Fruit fly (Drosophila melanogaster): ENCODE data around the gene FASN1.

FASN1 gene

dm6 chr2L:3105895-3106294 is 49.5 kb downstream of the FASN1 start (continued):
- TF ChIP-seq hkb (optimal IDR thresholded peaks at IDR 0.05) (no peak), hkb (GFP tag; IDR thresholded peaks at IDR 0.05) (peak; percentile 43; the same call in 1 of the 2 replicates), gro (GFP tag; optimal IDR thresholded peaks at IDR 0.05) (no peak), Blimp-1 (GFP tag; optimal IDR thresholded peaks at IDR 0.05) (peak; percentile 51), danr (GFP tag; IDR thresholded peaks at IDR 0.05) (no peak), E2f2 (GFP tag; IDR thresholded peaks at IDR 0.05) (no peak), gem (tag; optimal IDR thresholded peaks at IDR 0.05) (peak; percentile 11), CG4282 (GFP tag; optimal IDR thresholded peaks at IDR 0.05) (no peak), CG3847 (GFP tag; IDR thresholded peaks at IDR 0.05) (no peak), repo (GFP tag; optimal IDR thresholded peaks at IDR 0.05) (no peak), pum (GFP tag; optimal IDR thresholded peaks at IDR 0.05) (no peak), ranshi (GFP tag; IDR thresholded peaks at IDR 0.05) (peak; percentile 18; the same call in 1 of the 2 replicates), CG12071 (GFP tag; optimal IDR thresholded peaks at IDR 0.05) (no peak), CG15011 (GFP tag; optimal IDR thresholded peaks at IDR 0.05) (no peak), otp (GFP tag; IDR thresholded peaks at IDR 0.05) (0 out of 3 replicates have a peak, but pooled peaks have one; percentile 53), CG17912 (GFP tag; optimal IDR thresholded peaks at IDR 0.05) (no peak), Gug (GFP tag; IDR thresholded peaks at IDR 0.05) (peak; percentile 55; the same call in 3 of the 4 replicates), wor (GFP tag; IDR thresholded peaks at IDR 0.05) (0 out of 2 replicates have a peak, but pooled peaks have one; percentile 23), esg (GFP tag; conservative IDR thresholded peaks at IDR 0.05) (0 out of 2 replicates have a peak, but pooled peaks have one; percentile 13), CG7839 (tag; optimal IDR thresholded peaks at IDR 0.05) (peak; percentile 18), CG11093 (GFP tag; IDR thresholded peaks at IDR 0.05) (0 out of 3 replicates have a peak, but pooled peaks have one; percentile 63), HLHmδ (GFP tag; optimal IDR thresholded peaks at IDR 0.05) (no peak), CG13894 (tag; optimal IDR thresholded peaks at IDR 0.05) (no peak), jumu (GFP tag; optimal IDR thresholded peaks at IDR 0.05) (no peak), prd (optimal IDR thresholded peaks at IDR 0.05) (no peak), prd (GFP tag; IDR thresholded peaks at IDR 0.05) (peak; percentile 59; the same call in 1 of the 3 replicates), gfzf (GFP tag; optimal IDR thresholded peaks at IDR 0.05) (no peak), CG10366 (GFP tag; IDR thresholded peaks at IDR 0.05) (peak; percentile 46), Atf-2 (GFP tag; optimal IDR thresholded peaks at IDR 0.05) (no peak), ap (GFP tag; IDR thresholded peaks at IDR 0.05) (no peak), cato (GFP tag; optimal IDR thresholded peaks at IDR 0.05; ENCODE audit: borderline replicate concordance) (no peak), hth (optimal IDR thresholded peaks at IDR 0.05) (no peak), CG4707 (GFP tag; optimal IDR thresholded peaks at IDR 0.05) (no peak), nerfin-1 (tag; optimal IDR thresholded peaks at IDR 0.05) (no peak), CG3838 (GFP tag; optimal IDR thresholded peaks at IDR 0.05) (no peak), Dfd (GFP tag; optimal IDR thresholded peaks at IDR 0.05) (no peak), CG8478 (optimal IDR thresholded peaks at IDR 0.05) (no peak), CG12659 (GFP tag; optimal IDR thresholded peaks at IDR 0.05) (no peak), Dll (GFP tag; IDR thresholded peaks at IDR 0.05; ENCODE audit: partially characterized antibody) (no peak), knrl (GFP tag; IDR thresholded peaks at IDR 0.05; ENCODE audit: partially characterized antibody) (no peak), CG15479 (GFP tag; optimal IDR thresholded peaks at IDR 0.05) (no peak), Sox102F (GFP tag; optimal IDR thresholded peaks at IDR 0.05) (peak; percentile 17), fru (optimal IDR thresholded peaks at IDR 0.05) (no peak), gsb-n (tag; optimal IDR thresholded peaks at IDR 0.05) (no peak), Dp (GFP tag; optimal IDR thresholded peaks at IDR 0.05) (no peak), jing (GFP tag; optimal IDR thresholded peaks at IDR 0.05) (no peak), CG16813 (GFP tag; IDR thresholded peaks at IDR 0.05; ENCODE audit: partially characterized antibody) (no peak), Doc2 (GFP tag; IDR thresholded peaks at IDR 0.05) (no peak), pros (GFP tag; optimal IDR thresholded peaks at IDR 0.05) (no peak), CG7928 (GFP tag; optimal IDR thresholded peaks at IDR 0.05) (no peak), CG32532 (GFP tag; IDR thresholded peaks at IDR 0.05) (peak; percentile 33; the same call in 1 of the 2 replicates), Optix (GFP tag; IDR thresholded peaks at IDR 0.05) (peak; percentile 39; the same call in 1 of the 3 replicates)
